Fruit fly (Drosophila melanogaster) whole organism: ENCODE measurements around the gene CG13050.

ENCODE experiments used
- CG8478 ChIP-seq: fragments of >200 bp; optimal IDR thresholded peaks from 2 replicates; lab custom pipeline; 2018; ENCODE audit warnings: inconsistent platforms
- Dll ChIP-seq: fragments of >200 bp; optimal IDR thresholded peaks from 2 replicates; lab custom pipeline; 2017
- EcR ChIP-seq, 2 experiments: fragments of >200 bp; optimal IDR thresholded peaks; 2 replicates each; lab custom pipeline; 2017; ENCODE audit warnings: missing biosample characterization in 2 of 2, missing genetic modification characterization in 2 of 2, missing genetic modification reagents in 2 of 2
- pan ChIP-seq: fragments of >200 bp; optimal IDR thresholded peaks from 2 replicates; lab custom pipeline; 2017
- psq ChIP-seq: fragments of >200 bp; optimal IDR thresholded peaks from 2 replicates; lab custom pipeline; 2017
- usp ChIP-seq: fragments of >200 bp; optimal IDR thresholded peaks from 2 replicates; lab custom pipeline; 2017; ENCODE audit warnings: missing biosample characterization, missing genetic modification characterization, mixed read lengths

dm6 chr3L:16263043-16263442, 16.0 kb downstream of the CG13050 start, which contains the start of gene CG13070:
- TF ChIP-seq usp (GFP tag; lab: Kevin White, UChicago), result no peak
- no peak for TF ChIP-seq pan (lab: Kevin White, UChicago)
- no peak for TF ChIP-seq psq
- no peak for TF ChIP-seq CG8478 (lab: Kevin White, UChicago)
- no peak for TF ChIP-seq Dll (lab: Kevin White, UChicago)
- no peak for TF ChIP-seq EcR (GFP tag; optimal IDR thresholded peaks at IDR 0.05; lab: Kevin White, UChicago)
